Worm (Caenorhabditis elegans) whole organism, late embryonic: Measurements from ENCODE around the gene nhr-249.

ENCODE experiments used
- C08G9.2 ChIP-seq: sonication (generic microtip); optimal IDR thresholded peaks from 2 replicates; lab custom pipeline; 2016; ENCODE audit warnings: mild to moderate bottlenecking, missing genetic modification characterization, moderate library complexity, missing compliant biosample characterization
- C38D4.7 ChIP-seq: fragments of 200-800 bp; sonication (Bioruptor generic); optimal IDR thresholded peaks from 2 replicates; lab custom pipeline; 2018; ENCODE audit warnings: mild to moderate bottlenecking, missing genetic modification characterization, moderate library complexity, missing compliant biosample characterization
- K02D7.2 ChIP-seq: sonication (generic microtip); optimal IDR thresholded peaks from 2 replicates; lab custom pipeline; 2017; ENCODE audit warnings: mild to moderate bottlenecking, missing genetic modification characterization, missing compliant biosample characterization
- Y22D7AL.16 ChIP-seq: sonication (generic microtip); optimal IDR thresholded peaks from 2 replicates; lab custom pipeline; 2016; ENCODE audit warnings: missing genetic modification characterization, missing compliant biosample characterization
- ceh-14 ChIP-seq: sonication (generic microtip); optimal IDR thresholded peaks from 2 replicates; lab custom pipeline; 2016; ENCODE audit warnings: missing genotype, missing genetic modification characterization, missing compliant biosample characterization
- ceh-18 ChIP-seq: sonication (generic microtip); optimal IDR thresholded peaks from 2 replicates; lab custom pipeline; 2016; ENCODE audit warnings: missing genetic modification characterization, missing compliant biosample characterization
- ceh-19 ChIP-seq: fragments of 200-800 bp; sonication (Bioruptor generic); optimal IDR thresholded peaks from 2 replicates; lab custom pipeline; 2018; ENCODE audit warnings: mild to moderate bottlenecking, missing genetic modification characterization, missing compliant biosample characterization
- ceh-24 ChIP-seq: sonication (generic microtip); optimal IDR thresholded peaks from 2 replicates; lab custom pipeline; 2016; ENCODE audit warnings: mild to moderate bottlenecking, missing genetic modification characterization, missing compliant biosample characterization
- ceh-30 ChIP-seq: fragments of 150-350 bp; optimal IDR thresholded peaks from 2 replicates; lab custom pipeline; 2014; ENCODE audit warnings: missing biosample characterization, missing genetic modification characterization
- ceh-31 ChIP-seq: sonication (generic microtip); optimal IDR thresholded peaks from 2 replicates; lab custom pipeline; 2016; ENCODE audit warnings: missing genetic modification characterization, missing compliant biosample characterization
- ceh-34 ChIP-seq: sonication (generic microtip); optimal IDR thresholded peaks from 2 replicates; lab custom pipeline; 2016; ENCODE audit warnings: mild to moderate bottlenecking, missing genetic modification characterization, missing compliant biosample characterization
- ceh-48 ChIP-seq: sonication (generic microtip); optimal IDR thresholded peaks from 2 replicates; lab custom pipeline; 2016; ENCODE audit warnings: missing genetic modification characterization, inconsistent platforms, missing compliant biosample characterization
- ceh-9 ChIP-seq: sonication (generic microtip); optimal IDR thresholded peaks from 2 replicates; lab custom pipeline; 2016; ENCODE audit warnings: mild to moderate bottlenecking, missing genetic modification characterization, inconsistent platforms, missing compliant biosample characterization
- che-1 ChIP-seq: sonication (generic microtip); optimal IDR thresholded peaks from 2 replicates; lab custom pipeline; 2016; ENCODE audit warnings: mild to moderate bottlenecking, missing genetic modification characterization, missing compliant biosample characterization
- dmd-4 ChIP-seq: sonication (generic microtip); optimal IDR thresholded peaks from 2 replicates; lab custom pipeline; 2016; ENCODE audit warnings: borderline replicate concordance, missing genetic modification characterization, missing compliant biosample characterization
- dve-1 ChIP-seq: sonication (generic microtip); optimal IDR thresholded peaks from 2 replicates; lab custom pipeline; 2017; ENCODE audit warnings: antibody characterized with exemption, mild to moderate bottlenecking, missing genetic modification characterization, missing compliant biosample characterization
- elt-4 ChIP-seq: sonication (generic microtip); optimal IDR thresholded peaks from 2 replicates; lab custom pipeline; 2016; ENCODE audit warnings: missing genetic modification characterization, missing compliant biosample characterization
- eyg-1 ChIP-seq: sonication (generic microtip); optimal IDR thresholded peaks from 2 replicates; lab custom pipeline; 2016; ENCODE audit warnings: missing genotype, missing genetic modification characterization, missing compliant biosample characterization
- fax-1 ChIP-seq: sonication (generic microtip); optimal IDR thresholded peaks from 2 replicates; lab custom pipeline; 2016; ENCODE audit warnings: missing genotype, missing genetic modification characterization, missing compliant biosample characterization
- hlh-13 ChIP-seq: fragments of 200-800 bp; sonication (Bioruptor generic); optimal IDR thresholded peaks from 2 replicates; lab custom pipeline; 2018; ENCODE audit warnings: mild to moderate bottlenecking, missing genetic modification characterization, missing compliant biosample characterization
- hlh-15 ChIP-seq: sonication (generic microtip); optimal IDR thresholded peaks from 2 replicates; lab custom pipeline; 2016; ENCODE audit warnings: missing genetic modification characterization, missing compliant biosample characterization
- hlh-30 ChIP-seq: sonication (generic microtip); optimal IDR thresholded peaks from 2 replicates; lab custom pipeline; 2017; ENCODE audit warnings: antibody characterized with exemption, missing genetic modification characterization, missing compliant biosample characterization; ENCODE audit not compliant: insufficient read depth
- hlh-6 ChIP-seq: sonication (generic microtip); optimal IDR thresholded peaks from 2 replicates; lab custom pipeline; 2016; ENCODE audit warnings: missing genotype, missing genetic modification characterization, missing compliant biosample characterization
- lim-6 ChIP-seq: sonication (generic microtip); optimal IDR thresholded peaks from 2 replicates; lab custom pipeline; 2016; ENCODE audit warnings: missing genetic modification characterization, missing compliant biosample characterization
- madf-2 ChIP-seq: sonication (generic microtip); optimal IDR thresholded peaks from 2 replicates; lab custom pipeline; 2017; ENCODE audit warnings: missing genetic modification characterization, missing compliant biosample characterization
- mec-3 ChIP-seq: sonication (generic microtip); optimal IDR thresholded peaks from 2 replicates; lab custom pipeline; 2016; ENCODE audit warnings: borderline replicate concordance, missing genetic modification characterization, missing compliant biosample characterization
- nhr-11 ChIP-seq: fragments of 150-350 bp; optimal IDR thresholded peaks from 2 replicates; lab custom pipeline; 2014; ENCODE audit warnings: missing biosample characterization, missing genetic modification characterization
- nhr-232 ChIP-seq: sonication (generic microtip); optimal IDR thresholded peaks from 2 replicates; lab custom pipeline; 2016; ENCODE audit warnings: missing genetic modification characterization, missing compliant biosample characterization
- npax-4 ChIP-seq: sonication (generic microtip); optimal IDR thresholded peaks from 2 replicates; lab custom pipeline; 2016; ENCODE audit warnings: missing genetic modification characterization, missing compliant biosample characterization
- pat-9 ChIP-seq: fragments of 200-800 bp; sonication (Bioruptor generic); optimal IDR thresholded peaks from 2 replicates; lab custom pipeline; 2018; ENCODE audit warnings: mild to moderate bottlenecking, missing genetic modification characterization, moderate library complexity, missing compliant biosample characterization
- pax-1 ChIP-seq: fragments of 150-350 bp; optimal IDR thresholded peaks from 2 replicates; lab custom pipeline; 2014; ENCODE audit warnings: missing biosample characterization, missing genetic modification characterization
- pha-2 ChIP-seq: sonication (generic microtip); optimal IDR thresholded peaks from 2 replicates; lab custom pipeline; 2017; ENCODE audit warnings: mild to moderate bottlenecking, missing genetic modification characterization, missing compliant biosample characterization
- pha-4 ChIP-seq: fragments of 150-350 bp; optimal IDR thresholded peaks from 2 replicates; lab custom pipeline; 2018; ENCODE audit warnings: missing biosample characterization, missing genetic modification reagents, missing genetic modification characterization
- pqm-1 ChIP-seq: sonication (generic microtip); optimal IDR thresholded peaks from 2 replicates; lab custom pipeline; 2016; ENCODE audit warnings: missing genetic modification characterization, missing compliant biosample characterization
- sdc-2 ChIP-seq: sonication (generic microtip); optimal IDR thresholded peaks from 2 replicates; lab custom pipeline; 2016; ENCODE audit warnings: missing genotype, missing genetic modification characterization, missing compliant biosample characterization
- sox-2 ChIP-seq: fragments of 200-800 bp; sonication (Bioruptor generic); IDR thresholded peaks from 2 replicates; pipeline ENCODE4 v1.3.6; 2022; ENCODE audit warnings: missing genetic modification reagents, missing genetic modification characterization, missing compliant biosample characterization
- sox-4 ChIP-seq: sonication (generic microtip); optimal IDR thresholded peaks from 2 replicates; lab custom pipeline; 2017; ENCODE audit warnings: mild to moderate bottlenecking, missing genetic modification characterization, inconsistent platforms, missing compliant biosample characterization
- tbx-2 ChIP-seq: sonication (generic microtip); optimal IDR thresholded peaks from 2 replicates; lab custom pipeline; 2016; ENCODE audit warnings: missing genetic modification characterization, missing compliant biosample characterization
- ttx-3 ChIP-seq: sonication (generic microtip); optimal IDR thresholded peaks from 2 replicates; lab custom pipeline; 2016; ENCODE audit warnings: missing genetic modification reagents, missing genetic modification characterization, missing compliant biosample characterization
- unc-3 ChIP-seq, 2 experiments: fragments of 200-800 bp in 1 of 2; sonication (Bioruptor generic) in 1 of 2; sonication (generic microtip) in 1 of 2; conservative IDR thresholded peaks in 1 of 2; optimal IDR thresholded peaks in 1 of 2; 2 replicates each; pipeline versions ENCODE4 v1.3.6 to Lab custom; 2016 to 2022; ENCODE audit warnings: missing compliant biosample characterization in 2 of 2, missing genetic modification characterization in 2 of 2, missing genetic modification reagents in 1 of 2
- unc-42 ChIP-seq: sonication (generic microtip); optimal IDR thresholded peaks from 2 replicates; lab custom pipeline; 2016; ENCODE audit warnings: missing genotype, missing genetic modification characterization, missing compliant biosample characterization
- ztf-16 ChIP-seq: sonication (generic microtip); optimal IDR thresholded peaks from 2 replicates; lab custom pipeline; 2017; ENCODE audit warnings: missing genetic modification characterization, missing compliant biosample characterization

Gene nhr-249

DNA sequence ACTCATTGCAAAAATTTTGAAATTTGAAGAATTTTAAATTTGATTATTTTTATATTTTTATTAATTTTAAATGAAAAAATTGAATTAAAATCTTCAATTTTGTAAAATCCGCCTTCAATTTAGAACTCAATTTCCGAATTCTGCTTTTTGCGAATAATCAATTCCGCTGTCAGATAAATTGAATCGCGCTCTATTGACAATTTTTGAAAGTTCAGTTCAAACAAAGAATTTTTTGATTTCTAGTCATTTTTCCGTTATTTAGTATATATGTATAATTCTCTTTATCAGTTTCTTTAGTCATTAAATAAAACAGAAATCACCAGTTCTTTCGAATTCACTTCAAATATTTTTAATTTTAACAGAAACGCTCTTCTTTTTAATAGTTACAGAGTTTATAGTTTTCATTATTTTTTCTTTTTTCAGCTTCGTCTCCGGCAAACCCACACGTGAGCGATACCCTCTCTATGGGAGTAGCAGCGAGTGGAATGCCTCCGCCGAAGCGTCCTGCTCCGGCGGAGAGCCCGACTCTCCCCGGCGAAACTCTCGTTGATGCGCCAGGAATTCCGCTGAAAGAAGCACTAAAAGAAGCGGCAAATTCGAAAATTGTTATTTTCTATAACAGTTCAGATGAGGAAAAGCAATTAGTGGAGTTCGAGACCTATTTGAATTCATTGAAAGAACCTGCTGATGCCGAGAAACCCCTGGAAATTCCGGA is 40.6 kb upstream of the nhr-249 start:
- TF ChIP-seq elt-4 (tag; lab: Kevin White, UChicago): no peak
- no peak for TF ChIP-seq ceh-30 (tag; lab: Kevin White, UChicago)
- no peak for TF ChIP-seq Y22D7AL.16 (tag; lab: Kevin White, UChicago)
- no peak for TF ChIP-seq tbx-2
- TF ChIP-seq sox-2 (GFP tag; lab: Robert Waterston, UW): no peak
- TF ChIP-seq ztf-16: no peak
- no peak for TF ChIP-seq nhr-232 (tag; lab: Kevin White, UChicago)
- no peak for TF ChIP-seq mec-3
- TF ChIP-seq unc-42 (tag; lab: Kevin White, UChicago): no peak
- no peak for TF ChIP-seq K02D7.2
- no peak for TF ChIP-seq ceh-34
- TF ChIP-seq hlh-30 (tag; lab: Kevin White, UChicago): no peak

DNA sequence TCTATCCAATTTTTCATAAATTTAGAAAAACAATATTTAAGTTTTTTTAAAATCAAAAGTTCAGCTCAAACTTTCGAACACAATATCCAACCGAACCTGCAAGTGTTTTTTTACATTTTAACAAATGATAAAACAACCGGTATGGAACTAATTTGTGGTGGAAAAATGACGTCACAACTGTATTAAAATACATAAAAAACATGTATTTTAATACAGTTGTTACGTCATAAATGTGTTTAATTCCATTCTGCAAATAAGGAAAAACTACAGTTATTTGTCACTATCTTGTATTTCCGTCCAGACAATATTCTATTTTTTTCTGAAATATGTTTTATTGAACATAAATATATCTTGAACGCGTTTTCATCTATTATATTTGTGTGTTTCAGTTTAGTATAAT is 39.9 kb upstream of the nhr-249 start:
- TF ChIP-seq ttx-3 (tag; lab: Kevin White, UChicago) (no peak), eyg-1 (no peak), nhr-232 (tag; lab: Kevin White, UChicago) (no peak), hlh-6 (no peak), che-1 (no peak), ceh-24 (tag; lab: Kevin White, UChicago) (no peak), sox-2 (GFP tag; lab: Robert Waterston, UW) (no peak), sox-4 (tag; lab: Kevin White, UChicago) (no peak), ztf-16 (no peak), pat-9 (tag; lab: Kevin White, UChicago) (no peak), pha-4 (tag; lab: Kevin White, UChicago) (no peak)
- TF ChIP-seq, all 69 proteins: peak for 0

DNA sequence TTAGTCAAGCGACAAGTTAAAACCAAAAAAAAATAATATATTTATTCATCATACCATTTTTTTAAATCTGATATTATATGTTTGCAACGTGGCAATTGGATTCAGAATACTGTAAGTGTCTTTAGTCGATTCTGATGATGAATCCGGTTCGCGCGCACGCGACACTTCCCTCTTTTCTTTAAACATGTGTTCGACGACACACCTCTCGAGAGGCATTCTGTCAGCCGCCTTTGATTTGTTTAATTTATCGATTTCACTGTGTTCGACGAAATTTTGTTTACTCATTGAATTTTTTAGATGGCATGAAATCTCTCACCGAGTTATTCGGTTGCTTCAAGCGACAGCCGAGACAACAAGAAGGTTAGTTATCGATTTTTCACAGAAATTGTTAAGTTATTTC is 39.4 kb upstream of the nhr-249 start, which contains the start of gene trxr-1:
Gene trxr-1, plus strand, starts transcription at position 227 of the 400 bp plus-strand sequence.
- TF ChIP-seq ztf-16: no peak
- TF ChIP-seq hlh-15 (tag; lab: Kevin White, UChicago): no peak
- TF ChIP-seq K02D7.2: no peak
- TF ChIP-seq C08G9.2 (tag; lab: Kevin White, UChicago): no peak
- no peak for TF ChIP-seq mec-3
- no peak for TF ChIP-seq madf-2 (tag; lab: Kevin White, UChicago)
- no peak for TF ChIP-seq dve-1
- TF ChIP-seq pqm-1 (tag; lab: Kevin White, UChicago): no peak
- TF ChIP-seq nhr-11 (tag; lab: Kevin White, UChicago): no peak
- no peak for TF ChIP-seq ceh-19 (GFP tag; lab: Kevin White, UChicago)
- no peak for TF ChIP-seq ceh-18

DNA sequence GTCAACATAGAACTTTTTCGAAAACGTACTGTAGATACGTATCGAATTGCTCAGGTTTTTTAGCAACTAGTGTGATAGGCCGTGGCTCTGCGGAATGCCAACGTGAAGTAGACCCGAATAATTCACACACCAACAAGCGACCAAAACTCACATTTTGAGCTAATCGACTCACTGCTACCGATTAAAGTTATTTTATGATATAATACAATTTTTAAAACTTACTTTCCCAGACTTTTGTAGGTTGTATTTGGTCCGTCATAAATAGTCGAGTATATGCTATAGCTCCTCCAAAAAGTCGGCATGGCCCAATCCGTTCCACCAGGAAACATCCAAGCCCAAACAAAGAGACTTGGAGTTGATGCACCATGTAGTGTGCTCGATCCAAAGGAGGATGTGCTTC is 38.5 kb upstream of the nhr-249 start, which contains the start of gene C25A8.1:
Gene C25A8.1, plus strand, starts transcription at position 301 of the 400 bp plus-strand sequence.
- TF ChIP-seq sdc-2 (no peak), pha-2 (tag; lab: Kevin White, UChicago) (no peak), ztf-16 (no peak), lim-6 (tag; lab: Kevin White, UChicago) (no peak), ceh-31 (tag; lab: Kevin White, UChicago) (no peak), unc-42 (tag; lab: Kevin White, UChicago) (no peak), ceh-14 (tag; lab: Kevin White, UChicago) (no peak), C08G9.2 (tag; lab: Kevin White, UChicago) (no peak), ceh-9 (tag; lab: Kevin White, UChicago) (no peak)
- TF ChIP-seq, all 69 proteins: peak for 0

DNA sequence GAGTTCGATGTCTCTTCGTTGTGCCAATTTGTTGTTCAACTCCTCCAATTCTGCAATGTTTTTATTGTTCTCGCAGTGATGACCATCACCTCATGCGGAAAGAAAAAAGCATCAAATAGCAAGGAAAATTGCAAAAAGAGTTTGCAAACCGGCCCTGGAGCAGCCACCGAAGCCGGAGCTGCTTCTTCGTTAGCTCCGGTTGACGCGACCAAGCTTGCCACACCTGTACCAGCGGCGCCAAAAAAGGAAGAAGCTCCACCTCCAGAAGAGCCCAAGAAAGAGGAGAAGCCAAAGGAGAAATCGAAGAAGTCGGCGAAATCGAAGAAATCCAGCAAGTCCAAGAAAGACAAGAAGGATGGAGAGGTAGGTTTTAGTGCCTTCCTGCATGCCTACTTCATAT is 37.9 kb upstream of the nhr-249 start:
- TF ChIP-seq madf-2 (tag; lab: Kevin White, UChicago): no peak
- TF ChIP-seq pax-1 (tag; lab: Kevin White, UChicago): no peak
- no peak for TF ChIP-seq hlh-13
- TF ChIP-seq C38D4.7 (GFP tag; lab: Kevin White, UChicago): no peak
- no peak for TF ChIP-seq sdc-2
- TF ChIP-seq ceh-48 (tag; lab: Kevin White, UChicago): no peak
- no peak for TF ChIP-seq dmd-4
- TF ChIP-seq unc-3 (GFP tag; conservative IDR thresholded peaks at IDR 0.05; lab: Robert Waterston, UW): no peak
- no peak for TF ChIP-seq unc-3 (tag; optimal IDR thresholded peaks at IDR 0.05; lab: Kevin White, UChicago)
- no peak for TF ChIP-seq fax-1 (tag; lab: Kevin White, UChicago)
- TF ChIP-seq npax-4 (tag; lab: Kevin White, UChicago): no peak
- TF ChIP-seq elt-4 (tag; lab: Kevin White, UChicago): no peak
- no peak for TF ChIP-seq pqm-1 (tag; lab: Kevin White, UChicago)
- TF ChIP-seq dve-1: no peak
- no peak for TF ChIP-seq ceh-31 (tag; lab: Kevin White, UChicago)
- no peak for TF ChIP-seq K02D7.2
- TF ChIP-seq ceh-24 (tag; lab: Kevin White, UChicago): no peak
- no peak for TF ChIP-seq ztf-16
- TF ChIP-seq Y22D7AL.16 (tag; lab: Kevin White, UChicago): no peak
- TF ChIP-seq ceh-30 (tag; lab: Kevin White, UChicago): no peak
- TF ChIP-seq, all 69 proteins: peak for 0
